Fruit fly (Drosophila melanogaster) whole organism: ENCODE results near the gene PpD6.

Experiments used
- CG8478 ChIP-seq: fragments of >200 bp; optimal IDR thresholded peaks from 2 replicates; lab custom pipeline; 2018; ENCODE audit warnings: inconsistent platforms
- Dll ChIP-seq: fragments of >200 bp; optimal IDR thresholded peaks from 2 replicates; lab custom pipeline; 2017
- EcR ChIP-seq, 2 experiments: fragments of >200 bp; optimal IDR thresholded peaks; 2 replicates each; lab custom pipeline; 2017; ENCODE audit warnings: missing biosample characterization in 2 of 2, missing genetic modification characterization in 2 of 2, missing genetic modification reagents in 2 of 2
- pan ChIP-seq: fragments of >200 bp; optimal IDR thresholded peaks from 2 replicates; lab custom pipeline; 2017
- psq ChIP-seq: fragments of >200 bp; optimal IDR thresholded peaks from 2 replicates; lab custom pipeline; 2017
- usp ChIP-seq: fragments of >200 bp; optimal IDR thresholded peaks from 2 replicates; lab custom pipeline; 2017; ENCODE audit warnings: missing biosample characterization, missing genetic modification characterization, mixed read lengths

The PpD6 gene

DNA sequence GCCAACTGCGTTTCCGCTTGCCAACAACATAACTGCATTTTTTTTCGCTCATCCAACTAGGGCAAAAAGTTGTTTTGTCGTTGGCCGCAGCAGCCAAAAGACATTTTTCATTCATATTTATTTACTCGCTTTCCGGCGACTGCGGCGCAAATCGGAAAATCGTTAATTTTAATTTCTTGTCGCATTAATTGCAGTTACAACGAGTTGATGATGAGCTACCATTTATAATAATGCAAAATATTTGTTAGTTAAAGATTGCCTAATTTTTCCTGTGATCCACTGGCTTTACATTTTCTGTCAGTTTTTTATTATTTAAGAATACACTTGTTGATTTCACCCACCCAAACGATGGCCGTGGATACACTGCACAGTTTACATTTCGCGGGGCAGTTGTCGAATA, at the start of gene PpD6:
TSS of gene PpD6 (plus strand) at position 301 of the 400 bp plus-strand sequence.
- TF ChIP-seq CG8478 (lab: Kevin White, UChicago) = no peak
- no peak for TF ChIP-seq Dll
- no peak for TF ChIP-seq pan
- no peak for TF ChIP-seq EcR (GFP tag; optimal IDR thresholded peaks at IDR 0.05; lab: Kevin White, UChicago)
- TF ChIP-seq usp (GFP tag; lab: Kevin White, UChicago) = no peak
- no peak for TF ChIP-seq psq (lab: Kevin White, UChicago)

DNA sequence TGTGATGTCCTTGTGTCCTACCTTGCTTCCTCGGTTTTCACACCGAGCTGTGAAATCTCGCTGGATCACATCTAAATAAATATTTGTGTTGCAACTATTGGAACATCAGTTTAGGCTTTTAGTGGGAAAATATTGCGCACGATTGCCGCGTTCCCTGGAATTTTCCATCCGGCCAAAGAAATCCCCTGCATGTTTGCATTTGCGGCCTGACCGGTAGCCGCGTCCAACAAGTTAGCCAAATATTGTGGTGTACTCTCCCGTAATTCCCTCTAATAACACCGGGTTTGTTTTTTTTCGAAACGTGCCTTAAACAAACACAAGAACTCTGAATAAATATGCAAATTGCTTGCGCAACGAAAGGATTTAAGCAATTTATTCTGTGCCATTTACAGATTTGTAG, 30.7 kb upstream of the PpD6 start:
- no peak for TF ChIP-seq usp (GFP tag; lab: Kevin White, UChicago)
- no peak for TF ChIP-seq psq (lab: Kevin White, UChicago)
- no peak for TF ChIP-seq EcR (GFP tag; optimal IDR thresholded peaks at IDR 0.05; lab: Kevin White, UChicago)
- TF ChIP-seq pan = no peak
- no peak for TF ChIP-seq Dll
- no peak for TF ChIP-seq CG8478 (lab: Kevin White, UChicago)

DNA sequence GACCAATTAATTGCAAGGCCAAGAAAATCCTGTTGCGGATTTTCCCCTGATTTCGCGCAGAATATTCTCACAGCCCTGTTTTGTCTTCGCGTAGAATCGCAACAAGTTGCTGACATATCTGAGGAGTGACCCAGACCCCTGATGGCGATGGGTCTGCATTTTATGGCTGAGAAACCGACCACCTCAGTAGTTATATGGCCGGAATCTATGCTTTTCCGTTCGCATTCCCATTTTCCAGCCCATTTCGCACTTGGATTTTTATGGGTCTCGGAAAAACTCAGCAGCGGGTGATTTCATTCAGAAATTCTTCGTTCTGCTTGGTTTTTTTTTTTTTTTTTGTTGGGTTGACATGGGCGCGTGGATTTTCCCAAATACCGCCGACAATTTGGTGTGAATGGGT, 26.6 kb upstream of the PpD6 start:
- TF ChIP-seq CG8478 (lab: Kevin White, UChicago) (no peak), usp (GFP tag; lab: Kevin White, UChicago) (no peak), EcR (GFP tag; optimal IDR thresholded peaks at IDR 0.05; lab: Kevin White, UChicago) (no peak), psq (lab: Kevin White, UChicago) (no peak), pan (no peak), Dll (no peak)

DNA sequence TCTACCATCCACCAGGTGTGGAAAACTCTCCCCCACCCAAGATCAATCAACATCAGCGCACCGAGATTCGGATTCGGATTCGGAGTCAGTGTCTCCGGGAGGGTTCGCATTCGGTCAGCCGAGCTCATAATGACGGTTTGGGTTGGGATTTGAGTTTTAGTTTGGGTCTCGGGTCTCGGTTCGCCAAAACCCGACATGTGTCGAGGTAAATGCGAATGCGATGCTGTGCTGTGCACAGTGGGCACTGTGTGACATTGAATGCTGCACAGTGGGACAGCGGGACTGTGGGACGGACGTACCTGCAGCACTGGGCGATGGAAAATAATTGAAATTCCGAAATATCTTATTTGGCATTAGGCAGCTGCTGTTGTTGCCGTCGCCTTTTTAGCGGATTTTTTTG, 26.0 kb upstream of the PpD6 start:
- TF ChIP-seq Dll (no peak), psq (lab: Kevin White, UChicago) (no peak), EcR (GFP tag; optimal IDR thresholded peaks at IDR 0.05; lab: Kevin White, UChicago) (no peak), pan (no peak)

DNA sequence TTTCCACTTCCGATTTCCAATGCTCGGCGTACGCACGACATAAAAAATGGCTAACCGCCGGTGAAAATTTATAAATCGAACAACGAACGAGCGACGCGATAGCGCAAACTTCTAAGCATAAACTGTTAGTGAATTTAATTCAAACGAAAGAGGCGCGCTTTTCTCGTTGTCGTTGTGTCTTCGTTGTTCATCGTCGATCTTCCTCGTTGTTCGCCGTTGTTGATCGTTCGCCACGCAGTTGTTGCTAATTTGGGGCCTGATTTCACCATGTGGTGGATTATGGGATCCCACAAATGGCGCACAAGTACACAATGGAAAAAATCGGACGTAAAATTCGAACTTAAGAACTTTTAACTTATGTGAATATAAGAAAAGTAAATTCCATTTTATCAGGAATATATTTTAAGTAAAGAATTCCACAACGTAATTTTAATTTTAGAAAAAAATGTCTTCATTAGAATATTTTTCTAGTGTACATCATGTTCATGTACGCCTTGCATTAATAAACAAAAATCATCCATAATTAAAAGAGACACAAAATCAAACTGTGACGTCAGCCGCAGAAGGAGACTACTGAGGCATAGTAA, 23.1 kb upstream of the PpD6 start:
- no peak for TF ChIP-seq pan
- TF ChIP-seq Dll = no peak

DNA sequence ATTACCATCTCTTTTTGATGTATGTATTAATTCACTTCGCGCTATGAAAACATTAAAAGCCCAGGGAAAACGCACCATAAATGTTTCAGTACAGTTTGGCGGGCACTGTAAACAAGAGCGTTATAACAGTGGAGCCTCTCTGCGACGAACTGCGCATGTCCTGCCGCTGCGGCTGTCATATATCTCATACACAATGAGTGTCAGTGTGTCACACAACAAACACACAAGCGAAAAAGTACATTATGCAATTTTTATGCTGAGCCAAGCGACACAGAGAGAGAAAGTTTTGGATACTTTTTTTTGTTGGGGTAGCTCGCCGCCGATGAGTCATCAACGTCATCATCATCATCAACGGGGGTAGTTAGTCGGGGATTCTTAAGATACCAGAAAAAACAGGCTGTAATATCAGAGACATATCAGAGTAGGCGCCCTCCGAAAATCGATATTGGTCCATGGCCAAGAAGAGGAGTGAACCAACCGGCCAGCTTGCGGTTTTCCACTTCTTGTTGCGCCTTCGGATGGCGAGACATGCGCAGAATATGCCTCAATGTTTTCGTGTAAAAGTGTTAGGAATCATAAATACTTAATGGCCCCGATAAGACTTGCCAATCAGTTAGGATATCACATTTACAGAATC, 21.1 kb upstream of the PpD6 start:
- no peak for TF ChIP-seq EcR (GFP tag; optimal IDR thresholded peaks at IDR 0.05; lab: Kevin White, UChicago)
- no peak for TF ChIP-seq CG8478 (lab: Kevin White, UChicago)
- no peak for TF ChIP-seq Dll
- TF ChIP-seq usp (GFP tag; lab: Kevin White, UChicago) = no peak
- no peak for TF ChIP-seq pan
- no peak for TF ChIP-seq psq (lab: Kevin White, UChicago)

DNA sequence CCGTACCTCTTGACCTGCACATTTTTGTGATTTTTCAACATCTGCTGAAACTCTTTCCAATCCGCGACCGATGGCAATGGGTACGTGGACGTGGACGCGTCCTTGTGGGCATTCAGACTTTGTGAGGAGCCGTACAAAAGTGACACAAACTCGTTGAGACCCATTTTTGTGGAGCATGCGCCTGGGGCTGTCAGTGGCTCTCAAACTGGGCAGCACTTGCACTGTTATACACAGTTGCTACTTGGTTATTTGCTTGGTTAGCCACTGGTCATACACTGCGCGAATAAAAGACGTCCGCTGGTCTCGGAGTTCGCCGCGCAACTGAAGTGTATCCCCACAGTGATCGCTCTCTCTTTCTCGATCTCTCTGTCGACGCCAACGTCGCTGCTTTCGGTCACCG, 19.2 kb upstream of the PpD6 start:
- TF ChIP-seq psq (lab: Kevin White, UChicago) = no peak
- TF ChIP-seq pan = no peak
- no peak for TF ChIP-seq usp (GFP tag; lab: Kevin White, UChicago)
- no peak for TF ChIP-seq Dll
- no peak for TF ChIP-seq EcR (GFP tag; optimal IDR thresholded peaks at IDR 0.05; lab: Kevin White, UChicago)
- TF ChIP-seq CG8478 (lab: Kevin White, UChicago) = no peak

DNA sequence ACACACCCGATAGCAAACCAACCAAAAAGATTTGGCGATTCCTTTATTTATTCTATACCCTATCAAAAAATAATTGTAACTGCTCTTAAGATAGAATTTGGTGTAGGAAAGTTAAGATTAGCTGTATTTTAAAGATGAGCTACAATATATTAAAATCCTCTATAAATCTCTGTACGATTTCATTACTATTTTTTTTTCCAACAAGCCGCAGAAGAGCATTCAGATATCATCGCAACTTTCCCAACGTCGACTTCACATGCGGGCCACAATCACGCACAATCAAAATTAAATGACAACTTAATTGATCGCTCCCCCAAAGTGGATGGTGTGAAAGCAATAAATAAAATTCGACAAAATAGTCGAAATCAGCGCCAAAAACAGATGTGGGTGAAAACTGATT, 16.9 kb upstream of the PpD6 start:
- TF ChIP-seq Dll (no peak), CG8478 (lab: Kevin White, UChicago) (no peak), usp (GFP tag; lab: Kevin White, UChicago) (no peak), psq (lab: Kevin White, UChicago) (no peak), EcR (GFP tag; optimal IDR thresholded peaks at IDR 0.05; lab: Kevin White, UChicago) (no peak), pan (no peak)

DNA sequence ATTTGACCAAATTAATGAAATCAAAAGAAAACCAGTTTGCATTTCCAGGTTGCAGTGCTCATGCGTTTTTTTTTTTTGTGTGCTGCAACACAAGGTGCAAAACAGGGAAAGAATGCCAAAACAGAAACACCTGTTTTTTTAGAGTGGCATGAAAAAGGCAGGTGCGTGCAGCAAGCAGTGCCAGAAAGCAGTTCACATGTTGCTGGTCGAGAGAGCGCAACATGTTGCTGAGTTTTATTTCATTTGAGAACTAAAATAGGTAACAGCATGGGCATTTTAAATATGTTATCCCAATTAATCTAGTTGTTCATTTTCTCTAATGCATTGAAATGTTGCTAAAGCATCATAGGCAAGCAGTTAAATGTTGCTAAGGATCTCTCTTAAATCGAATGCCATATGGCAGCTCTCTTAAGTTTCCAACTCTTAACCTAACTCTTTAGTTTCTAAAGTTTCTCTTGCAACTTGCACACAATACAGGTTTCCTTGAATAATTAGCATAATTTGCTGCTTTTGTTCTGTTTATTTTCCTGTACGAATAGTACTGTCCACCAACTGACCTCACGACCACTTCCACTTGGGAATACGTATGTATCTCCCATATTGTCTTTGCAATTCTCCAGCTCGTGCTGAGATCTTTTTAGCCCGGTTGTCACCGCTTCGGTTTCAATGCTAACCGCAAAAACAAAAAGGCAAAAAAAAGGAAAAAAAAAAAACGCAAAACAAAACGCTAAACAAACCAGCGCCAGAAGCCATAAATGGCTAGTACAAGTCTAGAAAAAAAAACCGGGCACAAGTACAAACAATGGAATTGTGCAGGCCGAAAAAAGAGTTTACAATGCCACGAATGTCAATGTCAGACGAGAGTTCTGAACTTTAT, 14.3 kb upstream of the PpD6 start:
- TF ChIP-seq pan (no peak), psq (lab: Kevin White, UChicago) (no peak), usp (GFP tag; lab: Kevin White, UChicago) (no peak), Dll (no peak), EcR (GFP tag; optimal IDR thresholded peaks at IDR 0.05; lab: Kevin White, UChicago) (no peak), CG8478 (lab: Kevin White, UChicago) (no peak)

DNA sequence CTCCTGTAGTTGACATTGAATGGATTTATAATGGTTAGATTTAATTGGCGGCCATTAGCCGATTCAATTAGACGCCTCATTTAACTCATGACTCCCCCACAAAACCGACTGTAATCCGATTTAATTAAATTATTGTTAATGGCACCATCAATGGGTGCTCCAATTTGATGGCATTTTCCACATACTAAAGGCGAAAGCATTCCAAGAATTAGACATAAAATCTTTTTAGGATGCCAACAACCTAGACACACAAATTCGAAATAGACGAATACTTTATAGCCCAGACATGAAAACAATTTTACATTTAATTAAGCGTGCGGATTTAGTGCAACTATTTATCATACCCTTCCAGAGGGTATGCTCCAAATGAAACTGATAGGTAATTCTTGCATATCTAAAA, 9.5 kb upstream of the PpD6 start:
- TF ChIP-seq usp (GFP tag; lab: Kevin White, UChicago) = no peak
- no peak for TF ChIP-seq pan
- no peak for TF ChIP-seq EcR (GFP tag; optimal IDR thresholded peaks at IDR 0.05; lab: Kevin White, UChicago)
- TF ChIP-seq CG8478 (lab: Kevin White, UChicago) = no peak
- TF ChIP-seq Dll = no peak
- TF ChIP-seq psq (lab: Kevin White, UChicago) = no peak

DNA sequence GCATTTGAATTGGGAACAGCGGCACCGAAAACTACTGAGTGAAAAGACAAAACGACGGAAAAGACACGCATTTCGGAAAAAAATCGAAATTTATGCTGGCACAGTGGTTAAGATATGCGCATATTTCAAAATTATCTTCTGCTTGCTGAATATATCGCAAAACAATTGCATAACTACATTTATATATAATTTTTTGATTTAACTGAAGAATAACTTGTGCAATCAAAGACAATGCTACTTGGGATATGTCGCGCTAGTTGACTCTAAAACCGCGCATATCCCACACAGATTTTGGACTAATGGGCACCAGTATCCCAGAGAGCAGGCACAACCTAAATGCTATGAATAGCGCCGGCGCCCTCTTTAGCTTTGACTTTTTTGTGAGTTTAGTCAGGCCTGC, 8.7 kb upstream of the PpD6 start:
- TF ChIP-seq EcR (GFP tag; optimal IDR thresholded peaks at IDR 0.05; lab: Kevin White, UChicago) = no peak
- TF ChIP-seq psq (lab: Kevin White, UChicago) = no peak

DNA sequence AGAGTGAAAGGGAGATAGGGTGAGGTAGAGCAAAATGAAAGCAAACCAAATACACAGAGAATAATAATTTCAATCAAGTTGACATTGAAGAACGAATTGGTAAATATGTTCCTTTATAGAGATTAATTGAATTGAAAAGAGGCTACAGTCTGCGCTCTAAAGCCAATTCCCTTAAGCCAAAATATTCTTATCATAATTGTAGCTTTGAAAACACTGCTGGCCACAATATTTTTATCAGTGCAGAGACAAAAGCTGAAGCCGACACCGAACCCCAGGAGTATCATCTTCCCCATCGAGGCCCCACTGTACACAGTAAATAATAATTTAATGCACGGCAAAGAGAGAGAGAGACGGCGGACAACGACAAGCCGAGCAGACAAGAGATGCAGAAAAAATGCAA, 3.6 kb upstream of the PpD6 start:
- TF ChIP-seq psq (lab: Kevin White, UChicago) (no peak), pan (no peak), CG8478 (lab: Kevin White, UChicago) (no peak), EcR (GFP tag; optimal IDR thresholded peaks at IDR 0.05; lab: Kevin White, UChicago) (no peak), Dll (no peak), usp (GFP tag; lab: Kevin White, UChicago) (no peak)
